Fruit fly (Drosophila melanogaster): ENCODE measurements around the gene CG5746.

DNA sequence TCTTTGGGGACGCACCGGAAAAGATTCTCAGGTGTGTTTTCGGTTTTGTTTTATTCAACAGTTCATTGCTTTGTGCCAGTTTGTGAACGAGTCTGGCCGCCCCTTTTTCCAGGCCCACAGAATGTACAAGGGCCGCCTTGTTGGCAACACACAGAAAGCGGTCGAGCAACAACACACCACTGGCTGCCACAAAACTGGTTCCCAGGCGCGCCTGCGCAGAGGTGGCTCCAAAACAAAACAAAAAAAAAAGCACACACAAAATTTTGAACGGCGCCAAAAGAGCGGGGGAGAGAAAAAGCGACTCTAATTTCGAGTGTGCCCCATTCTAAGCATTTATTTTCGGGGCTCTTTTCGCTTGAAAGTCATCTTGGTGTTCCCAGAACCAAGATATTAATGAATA, 49.4 kb downstream of the CG5746 start:
- TF ChIP-seq CG8478 (optimal IDR thresholded peaks at IDR 0.05) (no peak), CTCF (optimal IDR thresholded peaks at IDR 0.05) (no peak)
